Worm (Caenorhabditis elegans) whole organism, L1 larva: Measurements from ENCODE around the gene smg-9.
A peak's percentile ranks its signal among the peaks of the same experiment; 100 is the strongest.

Experiments
- C04F5.9 ChIP-seq: sonication (generic microtip); optimal IDR thresholded peaks from 2 replicates; lab custom pipeline; 2016; ENCODE audit warnings: missing genetic modification characterization, missing compliant biosample characterization
- C16A3.4 ChIP-seq: fragments of 150-350 bp; optimal IDR thresholded peaks from 2 replicates; lab custom pipeline; 2014; ENCODE audit warnings: missing biosample characterization, missing genetic modification characterization
- C34B4.2 ChIP-seq: sonication (generic microtip); optimal IDR thresholded peaks from 2 replicates; lab custom pipeline; 2017; ENCODE audit warnings: mild to moderate bottlenecking, missing genetic modification characterization, missing compliant biosample characterization
- aha-1 ChIP-seq: fragments of 150-350 bp; optimal IDR thresholded peaks from 2 replicates; lab custom pipeline; 2014; ENCODE audit warnings: missing biosample characterization, missing genetic modification characterization
- alr-1 ChIP-seq: fragments of 200-800 bp; sonication (Bioruptor generic); optimal IDR thresholded peaks from 2 replicates; lab custom pipeline; 2018; ENCODE audit warnings: borderline replicate concordance, mild to moderate bottlenecking, missing genetic modification characterization, missing compliant biosample characterization
- dpl-1 ChIP-seq, 3 experiments: fragments of 150-350 bp in 2 of 3; sonication (generic microtip) in 1 of 3; optimal IDR thresholded peaks; 2 replicates each; lab custom pipeline; 2014 to 2017; ENCODE audit warnings: missing biosample characterization in 3 of 3, missing genetic modification characterization in 3 of 3, missing genetic modification reagents in 3 of 3
- efl-1 ChIP-seq, 4 experiments: fragments of 150-350 bp; optimal IDR thresholded peaks in 3 of 4; peaks in 1 of 4; 1 replicate in 1 of 4; 2 replicates in 3 of 4; lab custom pipeline; 2014; ENCODE audit warnings: missing biosample characterization in 2 of 4, missing genetic modification characterization in 2 of 4, missing genetic modification reagents in 2 of 4
- efl-3 ChIP-seq: fragments of 200-800 bp; sonication (Bioruptor generic); optimal IDR thresholded peaks from 2 replicates; lab custom pipeline; 2018; ENCODE audit warnings: mild to moderate bottlenecking, missing genetic modification characterization, missing compliant biosample characterization
- egl-13 ChIP-seq: sonication (generic microtip); optimal IDR thresholded peaks from 2 replicates; lab custom pipeline; 2016; ENCODE audit warnings: missing genotype, missing genetic modification reagents, missing genetic modification characterization, missing compliant biosample characterization
- egl-27 ChIP-seq, 2 experiments: fragments of 150-350 bp in 1 of 2; sonication (generic microtip); optimal IDR thresholded peaks; 3 replicates each; lab custom pipeline; 2017 to 2018; ENCODE audit warnings: missing biosample characterization in 2 of 2, missing genetic modification characterization in 2 of 2, missing genetic modification reagents in 2 of 2
- fkh-4 ChIP-seq: sonication (generic microtip); optimal IDR thresholded peaks from 2 replicates; lab custom pipeline; 2016; ENCODE audit warnings: missing compliant biosample characterization, missing genetic modification characterization, borderline replicate concordance
- hpl-2 ChIP-seq: fragments of 150-350 bp; optimal IDR thresholded peaks from 2 replicates; lab custom pipeline; 2014; ENCODE audit warnings: missing biosample characterization, missing genetic modification reagents, missing genetic modification characterization
- isw-1 ChIP-seq: fragments of 200-800 bp; sonication (Bioruptor generic); IDR thresholded peaks from 2 replicates; pipeline ENCODE4 v1.3.6; 2022; ENCODE audit warnings: missing genetic modification characterization, missing compliant biosample characterization
- lin-13 ChIP-seq: fragments of 150-350 bp; optimal IDR thresholded peaks from 2 replicates; lab custom pipeline; 2014; ENCODE audit warnings: missing biosample characterization, missing genetic modification reagents, missing genetic modification characterization
- lin-35 ChIP-seq, 2 experiments: fragments of 150-350 bp; optimal IDR thresholded peaks; 2 replicates each; lab custom pipeline; 2014; ENCODE audit warnings: missing biosample characterization in 2 of 2, missing genetic modification characterization in 2 of 2, missing genetic modification reagents in 2 of 2
- lsy-2 ChIP-seq, 2 experiments: fragments of 150-350 bp; optimal IDR thresholded peaks; 2 replicates each; lab custom pipeline; 2014; ENCODE audit warnings: missing biosample characterization in 2 of 2, missing genetic modification characterization in 2 of 2
- mdl-1 ChIP-seq, 2 experiments: fragments of 150-350 bp; optimal IDR thresholded peaks; 2 replicates each; lab custom pipeline; 2014 to 2017; ENCODE audit warnings: missing biosample characterization in 2 of 2, missing genetic modification characterization in 2 of 2, inconsistent platforms in 1 of 2
- nhr-11 ChIP-seq: fragments of 150-350 bp; optimal IDR thresholded peaks from 2 replicates; lab custom pipeline; 2014; ENCODE audit warnings: missing biosample characterization, missing genetic modification characterization
- nhr-12 ChIP-seq: sonication (generic microtip); optimal IDR thresholded peaks from 2 replicates; lab custom pipeline; 2017; ENCODE audit warnings: missing biosample characterization, missing genetic modification characterization
- nhr-19 ChIP-seq: fragments of 200-800 bp; sonication (Bioruptor generic); conservative IDR thresholded peaks from 2 replicates; pipeline ENCODE4 v1.3.6; 2022; ENCODE audit warnings: missing genetic modification characterization, missing compliant biosample characterization
- nhr-84 ChIP-seq: sonication (generic microtip); optimal IDR thresholded peaks from 2 replicates; lab custom pipeline; 2017; ENCODE audit warnings: missing biosample characterization, missing genetic modification characterization
- nhr-85 ChIP-seq: sonication (generic microtip); peaks from one replicate; lab custom pipeline; 2016; ENCODE audit warnings: missing genetic modification characterization, inconsistent platforms, missing compliant biosample characterization
- pag-3 ChIP-seq: sonication (generic microtip); optimal IDR thresholded peaks from 2 replicates; lab custom pipeline; 2017; ENCODE audit warnings: missing genetic modification characterization, mild to moderate bottlenecking, missing compliant biosample characterization, antibody characterized with exemption, borderline replicate concordance; ENCODE audit not compliant: insufficient read depth
- pqm-1 ChIP-seq: sonication (generic microtip); optimal IDR thresholded peaks from 3 replicates; lab custom pipeline; 2017; ENCODE audit warnings: missing biosample characterization, missing genetic modification characterization
- rnt-1 ChIP-seq: sonication (generic microtip); optimal IDR thresholded peaks from 2 replicates; lab custom pipeline; 2016; ENCODE audit warnings: mild to moderate bottlenecking, missing genetic modification characterization, moderate library complexity, missing compliant biosample characterization
- skn-1 ChIP-seq: fragments of 150-350 bp; optimal IDR thresholded peaks from 2 replicates; lab custom pipeline; 2014; ENCODE audit warnings: missing biosample characterization, missing genetic modification characterization
- sox-4 ChIP-seq: sonication (generic microtip); optimal IDR thresholded peaks from 2 replicates; lab custom pipeline; 2016; ENCODE audit warnings: missing genetic modification characterization, missing compliant biosample characterization
- sptf-1 ChIP-seq: fragments of 150-350 bp; optimal IDR thresholded peaks from 2 replicates; lab custom pipeline; 2014; ENCODE audit warnings: missing biosample characterization, missing genetic modification characterization
- sup-37 ChIP-seq: fragments of 200-800 bp; sonication (Bioruptor generic); optimal IDR thresholded peaks from 2 replicates; lab custom pipeline; 2018; ENCODE audit warnings: mild to moderate bottlenecking, missing genetic modification characterization, missing compliant biosample characterization
- unc-130 ChIP-seq: fragments of 150-350 bp; optimal IDR thresholded peaks from 2 replicates; lab custom pipeline; 2017; ENCODE audit warnings: missing biosample characterization, missing genetic modification characterization, inconsistent platforms
- xbp-1 ChIP-seq: sonication (generic microtip); optimal IDR thresholded peaks from 2 replicates; lab custom pipeline; 2016; ENCODE audit warnings: missing genetic modification characterization, missing compliant biosample characterization
- ztf-11 ChIP-seq, 2 experiments: sonication (generic microtip); optimal IDR thresholded peaks; 2 replicates each; lab custom pipeline; 2016 to 2017; ENCODE audit warnings: missing genetic modification characterization in 2 of 2, missing biosample characterization in 1 of 2, missing compliant biosample characterization in 1 of 2
- ztf-4 ChIP-seq: fragments of 150-350 bp; optimal IDR thresholded peaks from 2 replicates; lab custom pipeline; 2014; ENCODE audit warnings: missing biosample characterization, missing genetic modification characterization

Gene smg-9

ce11 chrII:14762528-14762927 lies 9.9 kb upstream of the smg-9 start:
- TF ChIP-seq nhr-19 (GFP tag; lab: Robert Waterston, UW), result peak; percentile 64
- TF ChIP-seq isw-1 (GFP tag; lab: Robert Waterston, UW), result peak; percentile 21; the same call in 1 of the 2 replicates

ce11 chrII:14757711-14758110 lies 5.1 kb upstream of the smg-9 start, which contains the start of gene Y54E2A.5:
TSS of gene Y54E2A.5 (minus strand) at chrII:14757811.
- TF ChIP-seq pqm-1 (tag; lab: Kevin White, UChicago), result no peak
- no peak for TF ChIP-seq hpl-2 (GFP tag; lab: Kevin White, UChicago)
- TF ChIP-seq sptf-1 (tag; lab: Kevin White, UChicago), result no peak
- TF ChIP-seq aha-1 (tag; lab: Kevin White, UChicago), result no peak
- no peak for TF ChIP-seq mdl-1 (tag; optimal IDR thresholded peaks at IDR 0.05; lab: Kevin White, UChicago)
- TF ChIP-seq C16A3.4 (tag; lab: Kevin White, UChicago), result no peak
- TF ChIP-seq C04F5.9 (tag; lab: Kevin White, UChicago), result no peak
- no peak for TF ChIP-seq egl-27 (tag; optimal IDR thresholded peaks at IDR 0.05; lab: Kevin White, UChicago)
- no peak for TF ChIP-seq unc-130 (tag; lab: Kevin White, UChicago)
- TF ChIP-seq ztf-4 (tag; lab: Kevin White, UChicago), result no peak
- no peak for TF ChIP-seq egl-13 (tag; lab: Kevin White, UChicago)

ce11 chrII:14753858-14754750 lies 1.5 kb upstream of the smg-9 start, which contains the start of the genes tac-1 and Y54E2A.4:
TSS of gene tac-1 (minus strand) at chrII:14753877.
TSS of gene Y54E2A.4 (plus strand) at chrII:14754622.
- TF ChIP-seq skn-1, result peak; percentile 28
- no peak for TF ChIP-seq pag-3 (tag; lab: Kevin White, UChicago)
- peak in 1 of 2 experiments; percentile 24 for TF ChIP-seq efl-1 (optimal IDR thresholded peaks at IDR 0.05; lab: Kevin White, UChicago)
- peak in 1 of 2 experiments; percentile 30 for TF ChIP-seq efl-1 (GFP tag; optimal IDR thresholded peaks at IDR 0.05 in 1 of 2; lab: Kevin White, UChicago)
- no peak for TF ChIP-seq aha-1 (tag; lab: Kevin White, UChicago)
- no peak for TF ChIP-seq alr-1
- TF ChIP-seq lsy-2 (tag; optimal IDR thresholded peaks at IDR 0.05; lab: Kevin White, UChicago), result peak in 1 of 2 experiments; percentile 38
- peak; percentile 6 to 56 (median 11) for TF ChIP-seq dpl-1 (GFP tag; optimal IDR thresholded peaks at IDR 0.05; lab: Kevin White, UChicago)
- TF ChIP-seq ztf-11 (tag; optimal IDR thresholded peaks at IDR 0.05; lab: Kevin White, UChicago), result no peak
- no peak for TF ChIP-seq C34B4.2 (tag; lab: Kevin White, UChicago)
- peak in 1 of 2 experiments; percentile 33 for TF ChIP-seq lin-35 (GFP tag; optimal IDR thresholded peaks at IDR 0.05; lab: Kevin White, UChicago)
- TF ChIP-seq, all 84 proteins: peak for 5

ce11 chrII:14753246-14753645 lies 597 bp upstream of the smg-9 start:
- TF ChIP-seq nhr-11 (no peak), alr-1 (no peak), rnt-1 (tag; lab: Kevin White, UChicago) (no peak), sup-37 (GFP tag; lab: Kevin White, UChicago) (no peak), nhr-85 (tag; lab: Kevin White, UChicago) (no peak), lin-13 (GFP tag; lab: Kevin White, UChicago) (no peak), sox-4 (no peak), isw-1 (GFP tag; lab: Robert Waterston, UW) (no peak), nhr-84 (tag; lab: Kevin White, UChicago) (no peak), hpl-2 (GFP tag; lab: Kevin White, UChicago) (no peak), xbp-1 (no peak), egl-13 (tag; lab: Kevin White, UChicago) (no peak), aha-1 (tag; lab: Kevin White, UChicago) (no peak), nhr-12 (no peak), efl-3 (GFP tag; lab: Kevin White, UChicago) (no peak), skn-1 (no peak), C34B4.2 (tag; lab: Kevin White, UChicago) (no peak), fkh-4 (no peak), lin-35 (GFP tag; optimal IDR thresholded peaks at IDR 0.05; lab: Kevin White, UChicago) (no peak)
- TF ChIP-seq, all 84 proteins: peak for 0
